Worm (Caenorhabditis elegans) whole organism, midembryonic: ENCODE results near the gene C27A7.9.

ENCODE experiments used
- T22C8.4 ChIP-seq: fragments of 200-800 bp; sonication (Bioruptor generic); IDR thresholded peaks from 2 replicates; pipeline ENCODE4 v1.3.6; 2022; ENCODE audit warnings: missing genetic modification characterization, missing compliant biosample characterization
- cog-1 ChIP-seq: sonication (generic microtip); optimal IDR thresholded peaks from 2 replicates; lab custom pipeline; 2016; ENCODE audit warnings: missing genetic modification characterization, missing compliant biosample characterization
- flt-1 ChIP-seq: fragments of 200-800 bp; sonication (Bioruptor generic); IDR thresholded peaks from 2 replicates; pipeline ENCODE4 v1.3.6; 2022; ENCODE audit warnings: missing genetic modification characterization, missing compliant biosample characterization
- klf-2 ChIP-seq: fragments of 200-800 bp; sonication (Bioruptor generic); conservative IDR thresholded peaks from 2 replicates; pipeline ENCODE4 v1.3.6; 2022; ENCODE audit warnings: missing genetic modification reagents, missing genetic modification characterization, missing compliant biosample characterization
- med-1 ChIP-seq: sonication (generic microtip); optimal IDR thresholded peaks from 2 replicates; lab custom pipeline; 2017; ENCODE audit warnings: missing genetic modification characterization, mild to moderate bottlenecking, missing compliant biosample characterization, antibody characterized with exemption, missing genetic modification reagents; ENCODE audit not compliant: insufficient read depth
- ref-1 ChIP-seq: fragments of 200-800 bp; sonication (Bioruptor generic); conservative IDR thresholded peaks from 2 replicates; pipeline ENCODE4 v1.3.6; 2022; ENCODE audit warnings: missing genetic modification reagents, missing genetic modification characterization, missing compliant biosample characterization
- ztf-23 ChIP-seq: fragments of 200-800 bp; sonication (Bioruptor generic); IDR thresholded peaks from 2 replicates; pipeline ENCODE4 v1.3.6; 2022; ENCODE audit warnings: missing genetic modification reagents, missing genetic modification characterization, missing compliant biosample characterization
- ztf-29 ChIP-seq: fragments of 200-800 bp; sonication (Bioruptor generic); IDR thresholded peaks from 2 replicates; pipeline ENCODE4 v1.3.6; 2022; ENCODE audit warnings: missing genetic modification reagents, missing genetic modification characterization, missing compliant biosample characterization

DNA sequence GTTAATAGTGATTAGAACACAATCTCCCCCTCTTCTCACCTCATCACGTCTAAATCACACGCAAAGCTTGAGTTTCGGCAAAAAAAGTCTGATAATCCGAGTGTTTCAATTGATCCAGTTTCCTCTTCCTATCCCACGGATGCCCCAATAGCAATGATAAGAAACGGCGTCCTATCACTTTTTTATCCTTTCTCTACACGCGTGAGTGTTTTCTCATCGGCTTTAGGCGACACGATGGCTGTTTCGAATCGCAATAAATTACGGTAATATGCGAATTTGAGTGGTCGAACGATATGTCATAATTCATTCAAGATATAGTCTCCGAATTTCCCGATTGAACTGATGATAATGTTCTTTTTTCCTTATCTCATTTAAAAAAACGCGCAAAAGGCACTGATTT lies 45.0 kb upstream of the C27A7.9 start:
- TF ChIP-seq cog-1 (tag; lab: Kevin White, UChicago) (no peak), flt-1 (GFP tag; lab: Robert Waterston, UW) (no peak), ztf-29 (GFP tag; lab: Robert Waterston, UW) (no peak), T22C8.4 (GFP tag; lab: Robert Waterston, UW) (no peak), ref-1 (GFP tag; lab: Robert Waterston, UW) (no peak), ztf-23 (GFP tag; lab: Robert Waterston, UW) (no peak), med-1 (no peak), klf-2 (GFP tag; lab: Robert Waterston, UW) (no peak)
